Worm (Caenorhabditis elegans) whole organism, early embryonic: ENCODE measurements around the gene F28A10.7.

Experiments
- ama-1 ChIP-seq: fragments of 150-350 bp; optimal IDR thresholded peaks from 2 replicates; lab custom pipeline; 2014
- flt-1 ChIP-seq: fragments of 200-800 bp; sonication (Bioruptor generic); IDR thresholded peaks from 2 replicates; pipeline ENCODE4 v1.3.6; 2022; ENCODE audit warnings: missing genetic modification characterization, missing compliant biosample characterization
- hmg-4 ChIP-seq: fragments of 200-800 bp; sonication (Bioruptor generic); optimal IDR thresholded peaks from 2 replicates; lab custom pipeline; 2018; ENCODE audit warnings: mild to moderate bottlenecking, missing genetic modification characterization, missing compliant biosample characterization
- tra-4 ChIP-seq: sonication (generic microtip); optimal IDR thresholded peaks from 2 replicates; lab custom pipeline; 2017; ENCODE audit warnings: missing genetic modification characterization, missing compliant biosample characterization

ce11 chrII:840131-840530, 5.4 kb downstream of the F28A10.7 start, which contains the start of gene clc-33:
- TF ChIP-seq ama-1 (lab: Kevin White, UChicago) (no peak), hmg-4 (GFP tag; lab: Kevin White, UChicago) (no peak), flt-1 (GFP tag; lab: Robert Waterston, UW) (no peak), tra-4 (tag; lab: Kevin White, UChicago) (no peak)
